Worm (Caenorhabditis elegans) whole organism, midembryonic: Measurements from ENCODE around the gene ZK1320.2.

Experiments used
- T22C8.4 ChIP-seq: fragments of 200-800 bp; sonication (Bioruptor generic); IDR thresholded peaks from 2 replicates; pipeline ENCODE4 v1.3.6; 2022; ENCODE audit warnings: missing genetic modification characterization, missing compliant biosample characterization
- cog-1 ChIP-seq: sonication (generic microtip); optimal IDR thresholded peaks from 2 replicates; lab custom pipeline; 2016; ENCODE audit warnings: missing genetic modification characterization, missing compliant biosample characterization
- flt-1 ChIP-seq: fragments of 200-800 bp; sonication (Bioruptor generic); IDR thresholded peaks from 2 replicates; pipeline ENCODE4 v1.3.6; 2022; ENCODE audit warnings: missing genetic modification characterization, missing compliant biosample characterization
- klf-2 ChIP-seq: fragments of 200-800 bp; sonication (Bioruptor generic); conservative IDR thresholded peaks from 2 replicates; pipeline ENCODE4 v1.3.6; 2022; ENCODE audit warnings: missing genetic modification reagents, missing genetic modification characterization, missing compliant biosample characterization
- med-1 ChIP-seq: sonication (generic microtip); optimal IDR thresholded peaks from 2 replicates; lab custom pipeline; 2017; ENCODE audit warnings: missing genetic modification characterization, mild to moderate bottlenecking, missing compliant biosample characterization, antibody characterized with exemption, missing genetic modification reagents; ENCODE audit not compliant: insufficient read depth
- ref-1 ChIP-seq: fragments of 200-800 bp; sonication (Bioruptor generic); conservative IDR thresholded peaks from 2 replicates; pipeline ENCODE4 v1.3.6; 2022; ENCODE audit warnings: missing genetic modification reagents, missing genetic modification characterization, missing compliant biosample characterization
- tab-1 ChIP-seq: fragments of 200-800 bp; sonication (Bioruptor generic); IDR thresholded peaks from 2 replicates; pipeline ENCODE4 v1.3.6; 2022; ENCODE audit warnings: missing genetic modification characterization, missing compliant biosample characterization
- ztf-23 ChIP-seq: fragments of 200-800 bp; sonication (Bioruptor generic); IDR thresholded peaks from 2 replicates; pipeline ENCODE4 v1.3.6; 2022; ENCODE audit warnings: missing genetic modification reagents, missing genetic modification characterization, missing compliant biosample characterization
- ztf-29 ChIP-seq: fragments of 200-800 bp; sonication (Bioruptor generic); IDR thresholded peaks from 2 replicates; pipeline ENCODE4 v1.3.6; 2022; ENCODE audit warnings: missing genetic modification reagents, missing genetic modification characterization, missing compliant biosample characterization

Gene ZK1320.2

ce11 chrII:9620616-9621015 lies 38.2 kb downstream of the ZK1320.2 start:
- TF ChIP-seq ztf-29 = no peak
- no peak for TF ChIP-seq flt-1
- no peak for TF ChIP-seq ztf-23
- TF ChIP-seq med-1 = no peak
- TF ChIP-seq cog-1 (tag; lab: Kevin White, UChicago) = no peak
- TF ChIP-seq ref-1 = no peak
- no peak for TF ChIP-seq klf-2
- TF ChIP-seq T22C8.4 (GFP tag; lab: Robert Waterston, UW) = no peak
- TF ChIP-seq tab-1 (GFP tag; lab: Robert Waterston, UW) = no peak

- TF ChIP-seq T22C8.4 (GFP tag; lab: Robert Waterston, UW) (no peak), ref-1 (no peak), ztf-23 (no peak), flt-1 (no peak), cog-1 (tag; lab: Kevin White, UChicago) (no peak), med-1 (no peak)
Measured at ce11 chrII:9619995-9620535, 38.7 kb downstream of the ZK1320.2 start.

ce11 chrII:9619402-9619862 lies 39.4 kb downstream of the ZK1320.2 start:
- TF ChIP-seq flt-1 = peak; percentile 50; the same call in 1 of the 2 replicates
- no peak for TF ChIP-seq ref-1
- no peak for TF ChIP-seq ztf-29
- no peak for TF ChIP-seq klf-2
- no peak for TF ChIP-seq tab-1 (GFP tag; lab: Robert Waterston, UW)
- 0 out of 2 replicates have a peak, but pooled peaks have one; percentile 27 for TF ChIP-seq T22C8.4 (GFP tag; lab: Robert Waterston, UW)
- TF ChIP-seq med-1 = no peak
- 0 out of 2 replicates have a peak, but pooled peaks have one; percentile 44 for TF ChIP-seq ztf-23
- peak; percentile 72 for TF ChIP-seq cog-1 (tag; lab: Kevin White, UChicago)

- TF ChIP-seq tab-1 (GFP tag; lab: Robert Waterston, UW) = no peak
- no peak for TF ChIP-seq med-1
- no peak for TF ChIP-seq T22C8.4 (GFP tag; lab: Robert Waterston, UW)
- no peak for TF ChIP-seq ref-1
- TF ChIP-seq cog-1 (tag; lab: Kevin White, UChicago) = no peak
- TF ChIP-seq ztf-29 = no peak
- TF ChIP-seq klf-2 = no peak
- TF ChIP-seq flt-1 = no peak
- TF ChIP-seq ztf-23 = no peak
Measured at ce11 chrII:9618759-9619158, 40.0 kb downstream of the ZK1320.2 start.

- TF ChIP-seq klf-2 (no peak), med-1 (no peak), flt-1 (no peak), tab-1 (GFP tag; lab: Robert Waterston, UW) (no peak), ref-1 (no peak), T22C8.4 (GFP tag; lab: Robert Waterston, UW) (no peak), ztf-23 (no peak), cog-1 (tag; lab: Kevin White, UChicago) (no peak), ztf-29 (no peak)
Measured at ce11 chrII:9617902-9618245, 40.9 kb downstream of the ZK1320.2 start.

ce11 chrII:9617039-9617901 lies 41.5 kb downstream of the ZK1320.2 start, which contains the start of gene hal-3:
Gene hal-3, minus strand, starts transcription at chrII:9617125.
- TF ChIP-seq klf-2 = no peak
- TF ChIP-seq T22C8.4 (GFP tag; lab: Robert Waterston, UW) = 0 out of 2 replicates have a peak, but pooled peaks have one; percentile 37
- TF ChIP-seq flt-1 = no peak

ce11 chrII:9614728-9615127 lies 44.1 kb downstream of the ZK1320.2 start, which contains the start of gene hlh-6:
Gene hlh-6, minus strand, starts transcription at chrII:9614828.
- TF ChIP-seq ztf-29 (no peak), T22C8.4 (GFP tag; lab: Robert Waterston, UW) (no peak), cog-1 (tag; lab: Kevin White, UChicago) (no peak), ref-1 (no peak), flt-1 (no peak), med-1 (no peak), ztf-23 (no peak), tab-1 (GFP tag; lab: Robert Waterston, UW) (no peak), klf-2 (no peak)

ce11 chrII:9611347-9611923 lies 47.4 kb downstream of the ZK1320.2 start, which contains the start of the genes T15H9.5 and T15H9.4:
Gene T15H9.5, minus strand, starts transcription at chrII:9611447.
Gene T15H9.4, plus strand, starts transcription at chrII:9611873.
- TF ChIP-seq cog-1 (tag; lab: Kevin White, UChicago) (no peak), med-1 (no peak), ztf-29 (no peak), ref-1 (no peak), T22C8.4 (GFP tag; lab: Robert Waterston, UW) (no peak), ztf-23 (no peak), tab-1 (GFP tag; lab: Robert Waterston, UW) (no peak), klf-2 (no peak), flt-1 (no peak)

ce11 chrII:9609296-9609695 lies 49.5 kb downstream of the ZK1320.2 start, which contains the start of gene pap-2:
Gene pap-2, minus strand, starts transcription at chrII:9609396.
- TF ChIP-seq med-1 (no peak), cog-1 (tag; lab: Kevin White, UChicago) (no peak), flt-1 (no peak), klf-2 (no peak), ref-1 (no peak), tab-1 (GFP tag; lab: Robert Waterston, UW) (no peak), T22C8.4 (GFP tag; lab: Robert Waterston, UW) (no peak), ztf-23 (no peak), ztf-29 (no peak)
